Fruit fly (Drosophila melanogaster) whole organism, embryonic: Measurements from ENCODE around the gene CG1532.

Source experiments
- Adf1 ChIP-seq: fragments of 200-800 bp; sonication (Bioruptor generic); IDR thresholded peaks from 2 replicates; pipeline ENCODE4 v1.3.6; 2022; ENCODE audit warnings: missing biosample characterization, missing genetic modification characterization
- Awh ChIP-seq: fragments of 200-800 bp; sonication (Bioruptor generic); IDR thresholded peaks from 2 replicates; pipeline ENCODE4, ENCODE4 v1.3.6; 2022; ENCODE audit warnings: missing biosample characterization, missing genetic modification characterization
- BEAF-32 ChIP-seq: fragments of 200-800 bp; sonication (Bioruptor generic); optimal IDR thresholded peaks from 3 replicates; lab custom pipeline; 2017; ENCODE audit warnings: missing biosample characterization, missing genetic modification characterization, mild to moderate bottlenecking, moderate library complexity, missing genetic modification reagents
- CG10543 ChIP-seq: fragments of 200-800 bp; sonication (Bioruptor generic); optimal IDR thresholded peaks from 3 replicates; lab custom pipeline; 2017; ENCODE audit warnings: missing biosample characterization, mild to moderate bottlenecking, missing genetic modification characterization, moderate library complexity
- CG10959 ChIP-seq: fragments of 200-800 bp; sonication (Bioruptor generic); IDR thresholded peaks from 2 replicates; pipeline ENCODE4 v1.3.6; 2022; ENCODE audit warnings: missing biosample characterization, missing genetic modification characterization
- CG11560 ChIP-seq: fragments of 200-800 bp; sonication (Bioruptor generic); IDR thresholded peaks from 3 replicates; pipeline ENCODE4 v1.3.6; 2022; ENCODE audit warnings: missing biosample characterization, missing genetic modification characterization
- CG12659 ChIP-seq: fragments of 200-800 bp; sonication (Bioruptor generic); optimal IDR thresholded peaks from 3 replicates; lab custom pipeline; 2017; ENCODE audit warnings: mild to moderate bottlenecking, missing biosample characterization, missing genetic modification reagents, missing genetic modification characterization
- CG12942 ChIP-seq: fragments of 200-800 bp; sonication (Bioruptor generic); optimal IDR thresholded peaks from 3 replicates; lab custom pipeline; 2016; ENCODE audit warnings: missing biosample characterization, missing genetic modification characterization
- CG13424 ChIP-seq: fragments of 200-800 bp; sonication (Bioruptor generic); optimal IDR thresholded peaks from 2 replicates; lab custom pipeline; 2019; ENCODE audit warnings: missing biosample characterization, mild to moderate bottlenecking, missing genetic modification characterization, moderate library complexity
- CG14710 ChIP-seq: fragments of 200-800 bp; sonication (Bioruptor generic); optimal IDR thresholded peaks from 3 replicates; lab custom pipeline; 2019; ENCODE audit warnings: missing biosample characterization, mild to moderate bottlenecking, missing genetic modification characterization, moderate library complexity
- CG15011 ChIP-seq: fragments of 200-800 bp; sonication (Bioruptor generic); optimal IDR thresholded peaks from 3 replicates; lab custom pipeline; 2018; ENCODE audit warnings: missing biosample characterization, mild to moderate bottlenecking, missing genetic modification characterization
- CG15514 ChIP-seq: fragments of 200-800 bp; sonication (Bioruptor generic); optimal IDR thresholded peaks from 3 replicates; lab custom pipeline; 2017; ENCODE audit warnings: missing biosample characterization, missing genetic modification characterization, mild to moderate bottlenecking, moderate library complexity, missing genetic modification reagents
- CG1647 ChIP-seq: fragments of 200-800 bp; sonication (Bioruptor generic); optimal IDR thresholded peaks from 3 replicates; lab custom pipeline; 2016; ENCODE audit warnings: missing biosample characterization, missing genetic modification characterization
- CG17328 ChIP-seq: fragments of 200-800 bp; sonication (Bioruptor generic); IDR thresholded peaks from 2 replicates; pipeline ENCODE4 v1.3.6; 2022; ENCODE audit warnings: missing biosample characterization, missing genetic modification characterization
- CG17829 ChIP-seq: fragments of 200-800 bp; optimal IDR thresholded peaks from 2 replicates; lab custom pipeline; 2019; ENCODE audit warnings: missing biosample characterization, mild to moderate bottlenecking, missing genetic modification characterization, moderate library complexity
- CG33557 ChIP-seq: fragments of 200-800 bp; sonication (Bioruptor generic); optimal IDR thresholded peaks from 2 replicates; lab custom pipeline; 2019; ENCODE audit warnings: missing biosample characterization, mild to moderate bottlenecking, missing genetic modification characterization, moderate library complexity
- CG3407 ChIP-seq: fragments of 200-800 bp; sonication (Bioruptor generic); optimal IDR thresholded peaks from 2 replicates; lab custom pipeline; 2018; ENCODE audit warnings: missing biosample characterization, mild to moderate bottlenecking, missing genetic modification characterization
- CG6175 ChIP-seq: fragments of 200-800 bp; sonication (Bioruptor generic); IDR thresholded peaks from 3 replicates; pipeline ENCODE4 v1.3.6; 2022; ENCODE audit warnings: missing biosample characterization, missing genetic modification characterization
- CG6689 ChIP-seq: fragments of 200-800 bp; sonication (Bioruptor generic); IDR thresholded peaks from 2 replicates; pipeline ENCODE4 v1.3.6; 2022; ENCODE audit warnings: missing biosample characterization, missing genetic modification characterization
- CG6791 ChIP-seq: fragments of 200-800 bp; sonication (Bioruptor generic); IDR thresholded peaks from 3 replicates; pipeline ENCODE4 v1.3.6; 2022; ENCODE audit warnings: missing biosample characterization, missing genetic modification characterization; ENCODE audit not compliant: partially characterized antibody
- CG7839 ChIP-seq: fragments of 200-800 bp; sonication (Bioruptor generic); optimal IDR thresholded peaks from 3 replicates; lab custom pipeline; 2018; ENCODE audit warnings: missing biosample characterization, mild to moderate bottlenecking, missing genetic modification characterization, moderate library complexity
- Doc3 ChIP-seq: fragments of 200-800 bp; sonication (Bioruptor generic); IDR thresholded peaks from 3 replicates; pipeline ENCODE4 v1.3.6; 2022; ENCODE audit warnings: missing biosample characterization, missing genetic modification characterization; ENCODE audit not compliant: partially characterized antibody
- Gsc ChIP-seq: fragments of 200-800 bp; sonication (Bioruptor generic); IDR thresholded peaks from 2 replicates; pipeline ENCODE4 v1.3.6; 2022; ENCODE audit warnings: missing biosample characterization, missing genetic modification characterization
- HLH4C ChIP-seq: fragments of 200-800 bp; sonication (Bioruptor generic); IDR thresholded peaks from 3 replicates; pipeline ENCODE4 v1.3.6; 2022; ENCODE audit warnings: missing biosample characterization, missing genetic modification characterization; ENCODE audit not compliant: partially characterized antibody
- Hmx ChIP-seq: fragments of 200-800 bp; sonication (Bioruptor generic); optimal IDR thresholded peaks from 2 replicates; lab custom pipeline; 2016; ENCODE audit warnings: missing biosample characterization, missing genetic modification characterization
- MTF-1 ChIP-seq: fragments of 200-800 bp; sonication (Bioruptor generic); optimal IDR thresholded peaks from 2 replicates; lab custom pipeline; 2018; ENCODE audit warnings: missing biosample characterization, mild to moderate bottlenecking, missing genetic modification characterization, borderline replicate concordance
- Med ChIP-seq: fragments of 200-800 bp; sonication (Bioruptor generic); peaks from one replicate; lab custom pipeline; 2016; ENCODE audit warnings: missing biosample characterization, missing genetic modification characterization, mild to moderate bottlenecking, inconsistent platforms, moderate library complexity
- Myb ChIP-seq: fragments of 200-800 bp; sonication (Bioruptor generic); optimal IDR thresholded peaks from 2 replicates; lab custom pipeline; 2016; ENCODE audit warnings: missing biosample characterization, missing genetic modification characterization
- NC2β ChIP-seq: fragments of 200-800 bp; sonication (Bioruptor generic); optimal IDR thresholded peaks from 2 replicates; lab custom pipeline; 2016; ENCODE audit warnings: missing biosample characterization, missing genetic modification characterization
- Ptx1 ChIP-seq: fragments of 200-800 bp; sonication (Bioruptor generic); IDR thresholded peaks from 2 replicates; pipeline ENCODE4 v1.3.6; 2022; ENCODE audit warnings: missing biosample characterization, missing genetic modification characterization
- Sry-δ ChIP-seq: fragments of 200-800 bp; sonication (Bioruptor generic); optimal IDR thresholded peaks from 2 replicates; lab custom pipeline; 2016; ENCODE audit warnings: missing biosample characterization, missing genetic modification characterization
- al ChIP-seq: fragments of 200-800 bp; sonication (Bioruptor generic); IDR thresholded peaks from 2 replicates; pipeline ENCODE4 v1.3.6; 2022; ENCODE audit warnings: missing biosample characterization, missing genetic modification characterization
- ash1 ChIP-seq: fragments of 200-800 bp; sonication (Bioruptor generic); optimal IDR thresholded peaks from 2 replicates; lab custom pipeline; 2018; ENCODE audit warnings: missing biosample characterization, mild to moderate bottlenecking, missing genetic modification characterization
- bbx ChIP-seq: fragments of 200-800 bp; sonication (Bioruptor generic); IDR thresholded peaks from 2 replicates; pipeline ENCODE4 v1.3.6; 2022; ENCODE audit warnings: missing biosample characterization, missing genetic modification characterization; ENCODE audit not compliant: partially characterized antibody
- chif ChIP-seq, 2 experiments: fragments of 200-800 bp; sonication (Bioruptor generic); optimal IDR thresholded peaks; 3 replicates each; lab custom pipeline; 2016; ENCODE audit warnings: missing biosample characterization in 2 of 2, missing genetic modification characterization in 2 of 2
- chinmo ChIP-seq: fragments of 200-800 bp; sonication (Bioruptor generic); IDR thresholded peaks from 4 replicates; pipeline ENCODE4 v1.3.6; 2022; ENCODE audit warnings: missing biosample characterization, missing genetic modification characterization; ENCODE audit not compliant: partially characterized antibody
- dmrt11E ChIP-seq: fragments of 200-800 bp; sonication (Bioruptor generic); optimal IDR thresholded peaks from 3 replicates; lab custom pipeline; 2018; ENCODE audit warnings: missing biosample characterization, mild to moderate bottlenecking, missing genetic modification characterization, moderate library complexity
- dysf ChIP-seq: fragments of 200-800 bp; sonication (Bioruptor generic); IDR thresholded peaks from 3 replicates; pipeline ENCODE4 v1.3.6; 2022; ENCODE audit warnings: missing biosample characterization, missing genetic modification characterization
- grau ChIP-seq: fragments of 200-800 bp; optimal IDR thresholded peaks from 3 replicates; lab custom pipeline; 2019; ENCODE audit warnings: missing biosample characterization, mild to moderate bottlenecking, missing genetic modification characterization, moderate library complexity
- gro ChIP-seq: fragments of 200-800 bp; sonication (Bioruptor generic); optimal IDR thresholded peaks from 2 replicates; lab custom pipeline; 2016; ENCODE audit warnings: missing biosample characterization, missing genetic modification characterization
- knrl ChIP-seq: fragments of 200-800 bp; sonication (Bioruptor generic); IDR thresholded peaks from 3 replicates; pipeline ENCODE4 v1.3.6; 2022; ENCODE audit warnings: missing biosample characterization, missing genetic modification characterization; ENCODE audit not compliant: partially characterized antibody
- luna ChIP-seq: fragments of 200-800 bp; sonication (Bioruptor generic); optimal IDR thresholded peaks from 2 replicates; lab custom pipeline; 2016; ENCODE audit warnings: missing biosample characterization, missing genetic modification characterization
- maf-S ChIP-seq: fragments of 200-800 bp; sonication (Bioruptor generic); optimal IDR thresholded peaks from 2 replicates; lab custom pipeline; 2016; ENCODE audit warnings: missing biosample characterization, missing genetic modification characterization
- mam ChIP-seq: fragments of 200-800 bp; sonication (Bioruptor generic); optimal IDR thresholded peaks from 3 replicates; lab custom pipeline; 2016; ENCODE audit warnings: missing biosample characterization, missing genetic modification characterization
- odd ChIP-seq: fragments of 200-800 bp; sonication (Bioruptor generic); optimal IDR thresholded peaks from 2 replicates; lab custom pipeline; 2017; ENCODE audit warnings: missing biosample characterization, mild to moderate bottlenecking, missing genetic modification characterization
- onecut ChIP-seq: fragments of 200-800 bp; sonication (Bioruptor generic); IDR thresholded peaks from 2 replicates; pipeline ENCODE4 v1.3.6; 2022; ENCODE audit warnings: missing biosample characterization, missing genetic modification characterization
- peb ChIP-seq: fragments of 200-800 bp; sonication (Bioruptor generic); IDR thresholded peaks from 2 replicates; pipeline ENCODE4 v1.3.6; 2022; ENCODE audit warnings: missing biosample characterization, missing genetic modification characterization
- phol ChIP-seq: fragments of 200-800 bp; sonication (Bioruptor generic); optimal IDR thresholded peaks from 3 replicates; lab custom pipeline; 2018; ENCODE audit warnings: missing biosample characterization, mild to moderate bottlenecking, missing genetic modification characterization, moderate library complexity
- pita ChIP-seq: fragments of 200-800 bp; sonication (Bioruptor generic); optimal IDR thresholded peaks from 2 replicates; lab custom pipeline; 2017; ENCODE audit warnings: missing biosample characterization, mild to moderate bottlenecking, missing genetic modification characterization
- sima ChIP-seq: fragments of 200-800 bp; sonication (Bioruptor generic); optimal IDR thresholded peaks from 2 replicates; lab custom pipeline; 2016; ENCODE audit warnings: missing biosample characterization, missing genetic modification characterization
- tap ChIP-seq: fragments of 200-800 bp; optimal IDR thresholded peaks from 3 replicates; lab custom pipeline; 2019; ENCODE audit warnings: missing biosample characterization, mild to moderate bottlenecking, missing genetic modification characterization, moderate library complexity

CG1532 gene

DNA sequence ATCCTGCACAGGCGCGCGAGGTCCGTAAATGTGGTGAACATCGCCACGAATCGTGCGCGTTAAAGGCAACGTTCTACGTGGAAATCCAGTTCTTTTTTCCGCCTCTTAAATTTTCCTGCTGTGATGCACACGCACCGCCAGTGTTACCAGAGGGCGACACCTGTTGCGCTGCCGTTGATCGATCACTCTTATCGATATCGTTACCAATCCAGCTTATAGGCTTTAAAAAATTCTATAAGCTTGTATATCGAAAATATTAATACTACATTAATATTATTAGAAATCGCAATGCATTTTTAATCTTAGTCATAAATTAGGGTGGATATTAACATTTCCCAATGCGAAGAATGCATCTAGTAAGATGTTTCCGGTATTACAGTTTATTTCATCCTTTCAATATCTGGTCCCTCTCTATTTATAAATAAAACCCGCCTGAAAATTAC is 3.7 kb upstream of the CG1532 start, which contains the start of gene CG1529 (continued):
- TF ChIP-seq BEAF-32, result peak; percentile 62
- TF ChIP-seq CG7839, result no peak
- no peak for TF ChIP-seq CG10543 (GFP tag; lab: Kevin White, UChicago)
- no peak for TF ChIP-seq chif (GFP tag; optimal IDR thresholded peaks at IDR 0.05; lab: Kevin White, UChicago)
- no peak for TF ChIP-seq luna (GFP tag; lab: Kevin White, UChicago)
- TF ChIP-seq onecut (GFP tag; lab: Robert Waterston, UW), result no peak
- TF ChIP-seq HLH4C (GFP tag; lab: Robert Waterston, UW), result peak; percentile 51
- TF ChIP-seq Awh, result no peak
- TF ChIP-seq dmrt11E (tag; lab: Kevin White, UChicago), result no peak
- no peak for TF ChIP-seq Ptx1
- TF ChIP-seq CG17328 (GFP tag; lab: Robert Waterston, UW), result no peak
- TF ChIP-seq chinmo, result 0 out of 4 replicates have a peak, but pooled peaks have one; percentile 12
- TF ChIP-seq CG10959, result no peak
- no peak for TF ChIP-seq maf-S (GFP tag; lab: Kevin White, UChicago)
- no peak for TF ChIP-seq CG17829 (tag; lab: Kevin White, UChicago)
- TF ChIP-seq Med (GFP tag; lab: Kevin White, UChicago), result peak; percentile 16
- no peak for TF ChIP-seq Gsc
- peak; percentile 35; the same call in 1 of the 2 replicates for TF ChIP-seq bbx (GFP tag; lab: Robert Waterston, UW)
- no peak for TF ChIP-seq CG6689 (GFP tag; lab: Robert Waterston, UW)
- TF ChIP-seq dysf (GFP tag; lab: Robert Waterston, UW), result no peak
- no peak for TF ChIP-seq Myb (GFP tag; lab: Kevin White, UChicago)
- no peak for TF ChIP-seq MTF-1 (GFP tag; lab: Kevin White, UChicago)
- TF ChIP-seq phol (tag; lab: Kevin White, UChicago), result no peak
- TF ChIP-seq CG14710 (tag; lab: Kevin White, UChicago), result peak; percentile 18
- TF ChIP-seq CG15514, result no peak
- no peak for TF ChIP-seq Adf1 (GFP tag; lab: Robert Waterston, UW)
- TF ChIP-seq Sry-δ (GFP tag; lab: Kevin White, UChicago), result no peak
- TF ChIP-seq CG1647 (GFP tag; lab: Kevin White, UChicago), result no peak
- TF ChIP-seq ash1 (GFP tag; lab: Kevin White, UChicago), result no peak
- TF ChIP-seq peb (GFP tag; lab: Robert Waterston, UW), result no peak
- peak; percentile 21 for TF ChIP-seq CG12659
- no peak for TF ChIP-seq odd (GFP tag; lab: Kevin White, UChicago)
- no peak for TF ChIP-seq NC2β
- no peak for TF ChIP-seq CG15011 (GFP tag; lab: Kevin White, UChicago)
- no peak for TF ChIP-seq grau
- 0 out of 3 replicates have a peak, but pooled peaks have one; percentile 46 for TF ChIP-seq Doc3 (GFP tag; lab: Robert Waterston, UW)
- TF ChIP-seq CG11560, result no peak
- TF ChIP-seq mam (GFP tag; lab: Kevin White, UChicago), result no peak
- TF ChIP-seq pita, result no peak
- no peak for TF ChIP-seq Hmx
- no peak for TF ChIP-seq gro (GFP tag; lab: Kevin White, UChicago)
- TF ChIP-seq CG3407 (GFP tag; lab: Kevin White, UChicago), result no peak
- TF ChIP-seq tap (tag; lab: Kevin White, UChicago), result no peak
- no peak for TF ChIP-seq CG13424 (tag; lab: Kevin White, UChicago)
- TF ChIP-seq CG6175, result no peak
- TF ChIP-seq CG6791 (GFP tag; lab: Robert Waterston, UW), result no peak
- no peak for TF ChIP-seq CG12942 (GFP tag; lab: Kevin White, UChicago)
- TF ChIP-seq al (GFP tag; lab: Robert Waterston, UW), result no peak
- no peak for TF ChIP-seq sima
- no peak; the same call in 2 of the 3 replicates for TF ChIP-seq knrl (GFP tag; lab: Robert Waterston, UW)
- no peak for TF ChIP-seq CG33557 (GFP tag; lab: Kevin White, UChicago)
